Worm (Caenorhabditis elegans) whole organism, midembryonic: ENCODE measurements around the gene F56F10.2.

Source experiments
- T22C8.4 ChIP-seq: fragments of 200-800 bp; sonication (Bioruptor generic); IDR thresholded peaks from 2 replicates; pipeline ENCODE4 v1.3.6; 2022; ENCODE audit warnings: missing genetic modification characterization, missing compliant biosample characterization
- cog-1 ChIP-seq: sonication (generic microtip); optimal IDR thresholded peaks from 2 replicates; lab custom pipeline; 2016; ENCODE audit warnings: missing genetic modification characterization, missing compliant biosample characterization
- flt-1 ChIP-seq: fragments of 200-800 bp; sonication (Bioruptor generic); IDR thresholded peaks from 2 replicates; pipeline ENCODE4 v1.3.6; 2022; ENCODE audit warnings: missing genetic modification characterization, missing compliant biosample characterization
- klf-2 ChIP-seq: fragments of 200-800 bp; sonication (Bioruptor generic); conservative IDR thresholded peaks from 2 replicates; pipeline ENCODE4 v1.3.6; 2022; ENCODE audit warnings: missing genetic modification reagents, missing genetic modification characterization, missing compliant biosample characterization
- med-1 ChIP-seq: sonication (generic microtip); optimal IDR thresholded peaks from 2 replicates; lab custom pipeline; 2017; ENCODE audit warnings: missing genetic modification characterization, mild to moderate bottlenecking, missing compliant biosample characterization, antibody characterized with exemption, missing genetic modification reagents; ENCODE audit not compliant: insufficient read depth
- ref-1 ChIP-seq: fragments of 200-800 bp; sonication (Bioruptor generic); conservative IDR thresholded peaks from 2 replicates; pipeline ENCODE4 v1.3.6; 2022; ENCODE audit warnings: missing genetic modification reagents, missing genetic modification characterization, missing compliant biosample characterization
- tab-1 ChIP-seq: fragments of 200-800 bp; sonication (Bioruptor generic); IDR thresholded peaks from 2 replicates; pipeline ENCODE4 v1.3.6; 2022; ENCODE audit warnings: missing genetic modification characterization, missing compliant biosample characterization
- ztf-23 ChIP-seq: fragments of 200-800 bp; sonication (Bioruptor generic); IDR thresholded peaks from 2 replicates; pipeline ENCODE4 v1.3.6; 2022; ENCODE audit warnings: missing genetic modification reagents, missing genetic modification characterization, missing compliant biosample characterization
- ztf-29 ChIP-seq: fragments of 200-800 bp; sonication (Bioruptor generic); IDR thresholded peaks from 2 replicates; pipeline ENCODE4 v1.3.6; 2022; ENCODE audit warnings: missing genetic modification reagents, missing genetic modification characterization, missing compliant biosample characterization

The F56F10.2 gene

DNA sequence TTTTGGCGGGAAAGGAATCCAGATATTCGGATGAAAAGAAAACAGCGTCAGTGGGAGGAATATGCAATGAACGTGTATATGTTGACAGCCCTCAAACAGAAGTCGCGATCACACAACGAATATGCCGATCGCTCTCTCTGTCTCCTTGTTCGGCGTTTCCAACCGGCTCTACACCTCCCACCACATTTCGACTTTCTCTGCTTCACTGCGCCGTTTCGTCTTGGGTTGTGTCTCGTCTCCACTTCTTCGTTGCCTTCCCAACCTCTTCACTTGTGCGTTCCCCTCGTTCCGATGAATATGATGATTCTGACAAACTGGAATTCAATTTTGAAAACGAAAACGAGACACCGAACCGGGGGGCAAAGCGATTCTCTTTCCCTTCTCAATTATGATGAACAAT lies 38.5 kb downstream of the F56F10.2 start, which contains the start of gene mab-7:
Gene mab-7 (minus strand): TSS at position 101 of the 400 bp plus-strand sequence.
- no peak for TF ChIP-seq ztf-29 (GFP tag; lab: Robert Waterston, UW)
- no peak for TF ChIP-seq cog-1
- TF ChIP-seq ztf-23 = no peak
- no peak for TF ChIP-seq tab-1 (GFP tag; lab: Robert Waterston, UW)
- TF ChIP-seq med-1 = no peak
- TF ChIP-seq ref-1 (GFP tag; lab: Robert Waterston, UW) = no peak
- TF ChIP-seq flt-1 (GFP tag; lab: Robert Waterston, UW) = no peak
- TF ChIP-seq T22C8.4 = no peak
- TF ChIP-seq klf-2 (GFP tag; lab: Robert Waterston, UW) = no peak

DNA sequence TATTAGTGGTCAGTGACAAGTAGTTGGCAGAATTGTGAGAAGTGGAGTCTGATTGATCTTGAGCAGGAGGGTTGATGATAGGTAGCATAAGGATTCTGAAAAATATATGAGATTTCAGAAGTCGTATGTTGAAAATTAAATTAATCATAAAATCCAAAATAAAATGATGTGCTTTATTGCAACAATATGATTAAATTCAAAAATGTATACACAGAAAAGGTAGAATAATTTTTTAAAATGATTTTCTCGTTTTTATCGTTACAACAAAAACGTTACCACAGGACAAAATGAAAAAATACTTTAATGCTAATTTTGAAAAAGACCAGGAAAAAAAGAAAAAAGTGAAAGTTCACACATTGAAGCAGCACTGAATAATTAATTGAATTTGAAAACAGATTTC lies 43.1 kb downstream of the F56F10.2 start, which contains the start of gene ZC13.10:
Gene ZC13.10 (minus strand): TSS at position 101 of the 400 bp plus-strand sequence.
- no peak for TF ChIP-seq cog-1
- TF ChIP-seq tab-1 (GFP tag; lab: Robert Waterston, UW) = no peak
- TF ChIP-seq med-1 = no peak
- TF ChIP-seq flt-1 (GFP tag; lab: Robert Waterston, UW) = no peak
- TF ChIP-seq ztf-29 (GFP tag; lab: Robert Waterston, UW) = no peak
- TF ChIP-seq T22C8.4 = no peak
- TF ChIP-seq ref-1 (GFP tag; lab: Robert Waterston, UW) = no peak
- TF ChIP-seq ztf-23 = no peak
- TF ChIP-seq klf-2 (GFP tag; lab: Robert Waterston, UW) = no peak

DNA sequence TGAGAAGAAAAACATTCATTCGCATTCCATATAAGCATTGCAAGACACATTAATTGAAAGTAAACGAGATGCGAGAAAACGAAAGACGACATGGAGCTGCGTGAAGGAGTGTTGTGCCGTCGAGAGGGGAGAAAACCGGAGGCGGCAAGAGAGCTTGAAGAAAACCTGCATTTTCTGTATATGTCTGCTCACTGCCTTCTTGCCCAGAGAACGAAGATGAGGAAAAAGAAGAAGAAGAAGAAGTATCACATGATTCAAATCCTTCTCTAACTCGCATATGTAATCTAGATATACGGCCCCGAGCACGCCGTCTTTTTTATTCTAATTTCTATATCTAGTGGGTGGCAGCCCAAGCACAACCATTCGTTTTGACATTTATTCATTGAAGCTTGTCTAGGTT lies 50.9 kb downstream of the F56F10.2 start:
- TF ChIP-seq T22C8.4 = no peak
- no peak for TF ChIP-seq klf-2 (GFP tag; lab: Robert Waterston, UW)
- TF ChIP-seq ztf-23 = no peak
- no peak for TF ChIP-seq tab-1 (GFP tag; lab: Robert Waterston, UW)
- no peak for TF ChIP-seq ztf-29 (GFP tag; lab: Robert Waterston, UW)
- no peak for TF ChIP-seq flt-1 (GFP tag; lab: Robert Waterston, UW)
- TF ChIP-seq ref-1 (GFP tag; lab: Robert Waterston, UW) = no peak
- no peak for TF ChIP-seq cog-1
- TF ChIP-seq med-1 = no peak
